Worm (Caenorhabditis elegans) whole organism, young adult: ENCODE results near the gene F49C5.12.

Experiments used
- F49E8.2 ChIP-seq: sonication (generic microtip); optimal IDR thresholded peaks from 3 replicates; lab custom pipeline; 2017; ENCODE audit warnings: missing genetic modification characterization, mild to moderate bottlenecking, missing compliant biosample characterization, antibody characterized with exemption, moderate library complexity; ENCODE audit not compliant: insufficient read depth
- Y67H2A.10 ChIP-seq: fragments of 200-800 bp; sonication (Bioruptor generic); conservative IDR thresholded peaks from 2 replicates; pipeline ENCODE4 v1.3.6; 2022; ENCODE audit warnings: missing genetic modification reagents, missing genetic modification characterization, missing compliant biosample characterization
- ZK185.1 ChIP-seq: sonication (generic microtip); optimal IDR thresholded peaks from 2 replicates; lab custom pipeline; 2016; ENCODE audit warnings: mild to moderate bottlenecking, missing genetic modification characterization, missing compliant biosample characterization; ENCODE audit not compliant: poor library complexity, severe bottlenecking
- aptf-2 ChIP-seq: fragments of 200-800 bp; sonication (Bioruptor generic); conservative IDR thresholded peaks from 2 replicates; pipeline ENCODE4 v1.3.6; 2022; ENCODE audit warnings: missing genetic modification reagents, missing genetic modification characterization, missing compliant biosample characterization
- bed-1 ChIP-seq: fragments of 200-800 bp; sonication (Bioruptor generic); IDR thresholded peaks from 2 replicates; pipeline ENCODE4 v1.3.6; 2022; ENCODE audit warnings: missing genetic modification reagents, missing genetic modification characterization, missing compliant biosample characterization
- ccch-3 ChIP-seq: fragments of 200-800 bp; sonication (Bioruptor generic); optimal IDR thresholded peaks from 2 replicates; lab custom pipeline; 2018; ENCODE audit warnings: mild to moderate bottlenecking, missing genetic modification characterization, missing compliant biosample characterization
- chd-7 ChIP-seq: sonication (generic microtip); optimal IDR thresholded peaks from 2 replicates; lab custom pipeline; 2016; ENCODE audit warnings: mild to moderate bottlenecking, missing genetic modification characterization, moderate library complexity, missing compliant biosample characterization
- lin-35 ChIP-seq, 3 experiments: fragments of 150-350 bp in 2 of 3; sonication (generic microtip) in 1 of 3; optimal IDR thresholded peaks; 2 replicates each; lab custom pipeline; 2014 to 2018; ENCODE audit warnings: missing biosample characterization in 3 of 3, missing genetic modification characterization in 3 of 3, missing genetic modification reagents in 3 of 3
- pha-4 ChIP-seq: fragments of 150-350 bp; sonication (generic microtip); optimal IDR thresholded peaks from 2 replicates; lab custom pipeline; 2014; ENCODE audit warnings: missing biosample characterization, missing genetic modification reagents, missing genetic modification characterization
- unc-130 ChIP-seq: sonication (generic microtip); optimal IDR thresholded peaks from 2 replicates; lab custom pipeline; 2016; ENCODE audit warnings: missing genetic modification reagents, missing genetic modification characterization, missing compliant biosample characterization
- unc-62 ChIP-seq: fragments of 150-350 bp; optimal IDR thresholded peaks from 2 replicates; lab custom pipeline; 2014; ENCODE audit warnings: missing biosample characterization, missing genetic modification reagents, missing genetic modification characterization
- zfh-2 ChIP-seq: fragments of 200-800 bp; sonication (Bioruptor generic); conservative IDR thresholded peaks from 2 replicates; pipeline ENCODE4 v1.3.6; 2022; ENCODE audit warnings: missing genetic modification reagents, missing genetic modification characterization, missing compliant biosample characterization

DNA sequence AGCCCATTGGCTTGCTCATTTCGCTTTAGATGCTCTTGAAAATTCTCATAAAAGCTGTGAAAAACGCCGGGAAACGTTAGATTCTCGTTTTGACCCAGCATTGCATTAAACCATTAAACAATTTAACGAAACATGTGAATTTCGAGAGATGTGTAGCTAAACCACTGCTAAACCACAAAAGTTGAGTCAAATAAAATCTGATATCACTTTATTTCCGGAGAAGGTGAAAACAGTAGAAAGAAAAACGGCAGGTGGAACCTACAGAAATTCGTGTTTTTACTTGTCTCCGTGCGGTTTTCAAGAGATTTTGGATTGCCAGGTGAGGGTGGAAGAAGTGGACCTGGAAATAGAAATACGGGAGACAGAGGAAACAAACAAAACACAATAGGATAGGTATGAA lies 15.6 kb downstream of the F49C5.12 start, which contains the start of gene F49C5.9:
- TF ChIP-seq zfh-2 (GFP tag; lab: Robert Waterston, UW) (no peak), Y67H2A.10 (GFP tag; lab: Robert Waterston, UW) (no peak), unc-62 (no peak), ZK185.1 (tag; lab: Kevin White, UChicago) (no peak), lin-35 (GFP tag; optimal IDR thresholded peaks at IDR 0.05; lab: Kevin White, UChicago) (no peak), aptf-2 (no peak), F49E8.2 (tag; lab: Kevin White, UChicago) (no peak), ccch-3 (GFP tag; lab: Kevin White, UChicago) (no peak), pha-4 (tag; lab: Kevin White, UChicago) (no peak), unc-130 (GFP tag; lab: Kevin White, UChicago) (no peak), chd-7 (no peak), bed-1 (no peak)
